Worm (Caenorhabditis elegans) whole organism, late embryonic: ENCODE measurements around the gene rsp-1.
A peak's percentile ranks its signal among the peaks of the same experiment; 100 is the strongest.

Experiments used
- C38D4.7 ChIP-seq: fragments of 200-800 bp; sonication (Bioruptor generic); optimal IDR thresholded peaks from 2 replicates; lab custom pipeline; 2018; ENCODE audit warnings: mild to moderate bottlenecking, missing genetic modification characterization, moderate library complexity, missing compliant biosample characterization
- F13H6.1 ChIP-seq: sonication (generic microtip); optimal IDR thresholded peaks from 2 replicates; lab custom pipeline; 2016; ENCODE audit warnings: missing genetic modification characterization, missing compliant biosample characterization
- K02D7.2 ChIP-seq: sonication (generic microtip); optimal IDR thresholded peaks from 2 replicates; lab custom pipeline; 2017; ENCODE audit warnings: mild to moderate bottlenecking, missing genetic modification characterization, missing compliant biosample characterization
- K09A11.1 ChIP-seq: sonication (generic microtip); optimal IDR thresholded peaks from 2 replicates; lab custom pipeline; 2017; ENCODE audit warnings: antibody characterized with exemption, mild to moderate bottlenecking, missing genetic modification characterization, missing compliant biosample characterization; ENCODE audit not compliant: insufficient read depth
- Y22D7AL.16 ChIP-seq: sonication (generic microtip); optimal IDR thresholded peaks from 2 replicates; lab custom pipeline; 2016; ENCODE audit warnings: missing genetic modification characterization, missing compliant biosample characterization
- ahr-1 ChIP-seq: sonication (generic microtip); optimal IDR thresholded peaks from 2 replicates; lab custom pipeline; 2016; ENCODE audit warnings: missing genetic modification characterization, missing compliant biosample characterization
- ceh-14 ChIP-seq: sonication (generic microtip); optimal IDR thresholded peaks from 2 replicates; lab custom pipeline; 2016; ENCODE audit warnings: missing genotype, missing genetic modification characterization, missing compliant biosample characterization
- ceh-19 ChIP-seq: fragments of 200-800 bp; sonication (Bioruptor generic); optimal IDR thresholded peaks from 2 replicates; lab custom pipeline; 2018; ENCODE audit warnings: mild to moderate bottlenecking, missing genetic modification characterization, missing compliant biosample characterization
- ceh-34 ChIP-seq: sonication (generic microtip); optimal IDR thresholded peaks from 2 replicates; lab custom pipeline; 2016; ENCODE audit warnings: mild to moderate bottlenecking, missing genetic modification characterization, missing compliant biosample characterization
- ceh-45 ChIP-seq: fragments of 200-800 bp; sonication (Bioruptor generic); IDR thresholded peaks from 2 replicates; pipeline ENCODE4 v1.3.6; 2022; ENCODE audit warnings: missing genetic modification reagents, missing genetic modification characterization, missing compliant biosample characterization
- ceh-48 ChIP-seq: sonication (generic microtip); optimal IDR thresholded peaks from 2 replicates; lab custom pipeline; 2016; ENCODE audit warnings: missing genetic modification characterization, inconsistent platforms, missing compliant biosample characterization
- che-1 ChIP-seq: sonication (generic microtip); optimal IDR thresholded peaks from 2 replicates; lab custom pipeline; 2016; ENCODE audit warnings: mild to moderate bottlenecking, missing genetic modification characterization, missing compliant biosample characterization
- dve-1 ChIP-seq: sonication (generic microtip); optimal IDR thresholded peaks from 2 replicates; lab custom pipeline; 2017; ENCODE audit warnings: antibody characterized with exemption, mild to moderate bottlenecking, missing genetic modification characterization, missing compliant biosample characterization
- elt-4 ChIP-seq: sonication (generic microtip); optimal IDR thresholded peaks from 2 replicates; lab custom pipeline; 2016; ENCODE audit warnings: missing genetic modification characterization, missing compliant biosample characterization
- ets-4 ChIP-seq: sonication (generic microtip); optimal IDR thresholded peaks from 2 replicates; lab custom pipeline; 2016; ENCODE audit warnings: missing genetic modification characterization, missing compliant biosample characterization
- eyg-1 ChIP-seq: sonication (generic microtip); optimal IDR thresholded peaks from 2 replicates; lab custom pipeline; 2016; ENCODE audit warnings: missing genotype, missing genetic modification characterization, missing compliant biosample characterization
- fax-1 ChIP-seq: sonication (generic microtip); optimal IDR thresholded peaks from 2 replicates; lab custom pipeline; 2016; ENCODE audit warnings: missing genotype, missing genetic modification characterization, missing compliant biosample characterization
- fkh-10 ChIP-seq: fragments of 150-350 bp; optimal IDR thresholded peaks from 2 replicates; lab custom pipeline; 2014; ENCODE audit warnings: missing biosample characterization, missing genetic modification reagents, missing genetic modification characterization
- fkh-6 ChIP-seq: sonication (generic microtip); optimal IDR thresholded peaks from 2 replicates; lab custom pipeline; 2016; ENCODE audit warnings: missing genetic modification characterization, missing compliant biosample characterization
- gmeb-2 ChIP-seq: sonication (generic microtip); optimal IDR thresholded peaks from 2 replicates; lab custom pipeline; 2016; ENCODE audit warnings: missing genetic modification characterization, inconsistent platforms, missing compliant biosample characterization
- hlh-13 ChIP-seq: fragments of 200-800 bp; sonication (Bioruptor generic); optimal IDR thresholded peaks from 2 replicates; lab custom pipeline; 2018; ENCODE audit warnings: mild to moderate bottlenecking, missing genetic modification characterization, missing compliant biosample characterization
- hlh-15 ChIP-seq: sonication (generic microtip); optimal IDR thresholded peaks from 2 replicates; lab custom pipeline; 2016; ENCODE audit warnings: missing genetic modification characterization, missing compliant biosample characterization
- hlh-30 ChIP-seq: sonication (generic microtip); optimal IDR thresholded peaks from 2 replicates; lab custom pipeline; 2017; ENCODE audit warnings: antibody characterized with exemption, missing genetic modification characterization, missing compliant biosample characterization; ENCODE audit not compliant: insufficient read depth
- hlh-6 ChIP-seq: sonication (generic microtip); optimal IDR thresholded peaks from 2 replicates; lab custom pipeline; 2016; ENCODE audit warnings: missing genotype, missing genetic modification characterization, missing compliant biosample characterization
- lin-11 ChIP-seq: fragments of 200-800 bp; sonication (Bioruptor generic); optimal IDR thresholded peaks from 2 replicates; lab custom pipeline; 2018; ENCODE audit warnings: mild to moderate bottlenecking, missing genetic modification characterization, missing compliant biosample characterization
- madf-2 ChIP-seq: sonication (generic microtip); optimal IDR thresholded peaks from 2 replicates; lab custom pipeline; 2017; ENCODE audit warnings: missing genetic modification characterization, missing compliant biosample characterization
- nhr-232 ChIP-seq: sonication (generic microtip); optimal IDR thresholded peaks from 2 replicates; lab custom pipeline; 2016; ENCODE audit warnings: missing genetic modification characterization, missing compliant biosample characterization
- npax-4 ChIP-seq: sonication (generic microtip); optimal IDR thresholded peaks from 2 replicates; lab custom pipeline; 2016; ENCODE audit warnings: missing genetic modification characterization, missing compliant biosample characterization
- pag-3 ChIP-seq: sonication (generic microtip); optimal IDR thresholded peaks from 2 replicates; lab custom pipeline; 2016; ENCODE audit warnings: missing compliant biosample characterization, missing genetic modification characterization, borderline replicate concordance
- pat-9 ChIP-seq: fragments of 200-800 bp; sonication (Bioruptor generic); optimal IDR thresholded peaks from 2 replicates; lab custom pipeline; 2018; ENCODE audit warnings: mild to moderate bottlenecking, missing genetic modification characterization, moderate library complexity, missing compliant biosample characterization
- rnt-1 ChIP-seq: sonication (generic microtip); optimal IDR thresholded peaks from 2 replicates; lab custom pipeline; 2016; ENCODE audit warnings: missing genetic modification characterization, missing compliant biosample characterization
- sox-4 ChIP-seq: sonication (generic microtip); optimal IDR thresholded peaks from 2 replicates; lab custom pipeline; 2017; ENCODE audit warnings: mild to moderate bottlenecking, missing genetic modification characterization, inconsistent platforms, missing compliant biosample characterization
- tbx-2 ChIP-seq: sonication (generic microtip); optimal IDR thresholded peaks from 2 replicates; lab custom pipeline; 2016; ENCODE audit warnings: missing genetic modification characterization, missing compliant biosample characterization
- ttx-3 ChIP-seq: sonication (generic microtip); optimal IDR thresholded peaks from 2 replicates; lab custom pipeline; 2016; ENCODE audit warnings: missing genetic modification reagents, missing genetic modification characterization, missing compliant biosample characterization
- unc-3 ChIP-seq, 2 experiments: fragments of 200-800 bp in 1 of 2; sonication (Bioruptor generic) in 1 of 2; sonication (generic microtip) in 1 of 2; conservative IDR thresholded peaks in 1 of 2; optimal IDR thresholded peaks in 1 of 2; 2 replicates each; pipeline versions ENCODE4 v1.3.6 to Lab custom; 2016 to 2022; ENCODE audit warnings: missing compliant biosample characterization in 2 of 2, missing genetic modification characterization in 2 of 2, missing genetic modification reagents in 1 of 2
- unc-86 ChIP-seq: sonication (generic microtip); optimal IDR thresholded peaks from 2 replicates; lab custom pipeline; 2016; ENCODE audit warnings: missing genetic modification characterization, missing compliant biosample characterization
- ztf-16 ChIP-seq: sonication (generic microtip); optimal IDR thresholded peaks from 2 replicates; lab custom pipeline; 2017; ENCODE audit warnings: missing genetic modification characterization, missing compliant biosample characterization

rsp-1 gene

DNA sequence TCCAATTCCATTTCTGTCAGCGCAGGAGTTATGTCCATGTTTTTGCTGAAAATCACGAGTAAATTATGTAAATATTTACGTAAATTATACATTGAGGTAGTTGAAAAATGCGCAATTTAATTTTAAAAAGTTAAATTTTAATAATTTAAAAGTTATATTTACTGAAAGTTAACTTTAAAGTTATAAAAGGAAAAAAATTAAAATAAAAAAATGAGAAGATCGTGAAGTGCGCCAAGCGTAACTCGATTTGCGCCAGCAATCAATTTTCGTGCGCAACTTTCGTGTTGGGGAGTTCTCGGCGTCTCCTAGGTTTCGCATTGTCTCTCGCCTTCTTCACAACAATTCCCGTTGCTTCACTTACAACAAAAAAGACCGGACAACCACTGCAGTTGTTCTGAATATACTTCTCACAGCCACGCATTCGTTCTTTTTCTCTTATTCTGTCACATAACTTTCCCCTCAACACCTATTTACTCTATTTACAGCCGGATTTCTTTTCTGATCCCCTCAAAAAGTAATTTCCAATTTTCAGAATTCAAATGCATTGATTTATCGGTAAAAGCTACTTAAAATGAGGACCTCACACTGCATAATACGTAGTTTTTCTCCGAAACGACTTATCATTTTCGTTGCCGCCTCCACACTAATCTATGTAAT, 20.5 kb downstream of the rsp-1 start, which contains the start of the genes metl-1 and W02B12.11 (continued):
- peak; percentile 14 for TF ChIP-seq ceh-48 (tag; lab: Kevin White, UChicago)
- TF ChIP-seq rnt-1 (tag; lab: Kevin White, UChicago), result no peak
- TF ChIP-seq ttx-3 (tag; lab: Kevin White, UChicago), result peak; percentile 19
- TF ChIP-seq C38D4.7 (GFP tag; lab: Kevin White, UChicago), result no peak
- TF ChIP-seq ztf-16 (tag; lab: Kevin White, UChicago), result no peak
- peak; percentile 37 for TF ChIP-seq ceh-34
- no peak for TF ChIP-seq npax-4 (tag; lab: Kevin White, UChicago)
- TF ChIP-seq fkh-10 (GFP tag; lab: Kevin White, UChicago), result no peak
- 0 out of 2 replicates have a peak, but pooled peaks have one; percentile 24 for TF ChIP-seq unc-3 (GFP tag; conservative IDR thresholded peaks at IDR 0.05; lab: Robert Waterston, UW)
- no peak for TF ChIP-seq unc-3 (tag; optimal IDR thresholded peaks at IDR 0.05; lab: Kevin White, UChicago)
- TF ChIP-seq fkh-6 (tag; lab: Kevin White, UChicago), result no peak
- TF ChIP-seq sox-4 (tag; lab: Kevin White, UChicago), result no peak
- peak; percentile 46 for TF ChIP-seq tbx-2 (tag; lab: Kevin White, UChicago)
- TF ChIP-seq F13H6.1 (tag; lab: Kevin White, UChicago), result no peak
- no peak for TF ChIP-seq hlh-30
- TF ChIP-seq ets-4 (tag; lab: Kevin White, UChicago), result no peak
- no peak for TF ChIP-seq K02D7.2 (tag; lab: Kevin White, UChicago)
- no peak for TF ChIP-seq ceh-45 (GFP tag; lab: Robert Waterston, UW)
- peak; percentile 50 for TF ChIP-seq pat-9 (tag; lab: Kevin White, UChicago)
- no peak for TF ChIP-seq eyg-1
- TF ChIP-seq ceh-19 (GFP tag; lab: Kevin White, UChicago), result no peak
- TF ChIP-seq hlh-6 (tag; lab: Kevin White, UChicago), result no peak
- no peak for TF ChIP-seq elt-4 (tag; lab: Kevin White, UChicago)
- TF ChIP-seq ahr-1 (tag; lab: Kevin White, UChicago), result no peak
- TF ChIP-seq unc-86 (tag; lab: Kevin White, UChicago), result peak; percentile 19

DNA sequence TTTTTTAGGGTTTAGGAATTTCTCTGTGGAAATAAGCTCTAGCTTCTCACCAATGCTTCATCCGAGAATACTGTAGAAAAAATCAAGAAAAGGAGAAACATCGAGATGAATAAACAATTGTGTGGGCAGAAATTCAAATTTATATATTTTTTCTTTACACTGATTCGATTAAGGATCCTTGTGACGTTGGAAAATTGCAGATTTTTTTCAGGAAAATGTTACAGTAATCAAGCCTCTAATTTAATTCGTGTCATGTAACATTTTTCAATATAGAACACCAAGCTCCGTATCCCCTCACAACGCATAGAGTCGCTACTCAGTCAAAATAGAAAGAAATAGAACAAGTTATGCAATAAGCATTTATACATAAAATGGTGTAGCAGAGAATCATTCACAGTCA, 23.2 kb downstream of the rsp-1 start, which contains the start of gene W02B12.16:
TSS of gene W02B12.16 (minus strand) at position 101 of the 400 bp plus-strand sequence.
- TF ChIP-seq dve-1, result no peak
- no peak for TF ChIP-seq lin-11
- no peak for TF ChIP-seq che-1 (tag; lab: Kevin White, UChicago)
- no peak for TF ChIP-seq ceh-19 (GFP tag; lab: Kevin White, UChicago)
- TF ChIP-seq hlh-15 (tag; lab: Kevin White, UChicago), result no peak
- no peak for TF ChIP-seq rnt-1 (tag; lab: Kevin White, UChicago)
- no peak for TF ChIP-seq ceh-34
- no peak for TF ChIP-seq gmeb-2
- no peak for TF ChIP-seq hlh-6 (tag; lab: Kevin White, UChicago)
- no peak for TF ChIP-seq pag-3 (tag; lab: Kevin White, UChicago)
- TF ChIP-seq madf-2 (tag; lab: Kevin White, UChicago), result no peak
- no peak for TF ChIP-seq ceh-14 (tag; lab: Kevin White, UChicago)
- no peak for TF ChIP-seq ceh-45 (GFP tag; lab: Robert Waterston, UW)
- TF ChIP-seq Y22D7AL.16 (tag; lab: Kevin White, UChicago), result no peak
- no peak for TF ChIP-seq ets-4 (tag; lab: Kevin White, UChicago)
- TF ChIP-seq hlh-13 (GFP tag; lab: Kevin White, UChicago), result no peak
- TF ChIP-seq fax-1 (tag; lab: Kevin White, UChicago), result no peak
- TF ChIP-seq fkh-10 (GFP tag; lab: Kevin White, UChicago), result no peak
- TF ChIP-seq K09A11.1 (tag; lab: Kevin White, UChicago), result no peak
- TF ChIP-seq nhr-232 (tag; lab: Kevin White, UChicago), result no peak
